Worm (Caenorhabditis elegans) whole organism, young adult: ENCODE data around the gene ZK1037.6.
A peak's percentile ranks its signal among the peaks of the same experiment; 100 is the strongest.

Experiments
- B0019.2 ChIP-seq: fragments of 200-800 bp; sonication (Bioruptor generic); conservative IDR thresholded peaks from 2 replicates; pipeline ENCODE4 v1.3.6; 2022; ENCODE audit warnings: missing genetic modification reagents, missing genetic modification characterization, missing compliant biosample characterization
- C17E4.6 ChIP-seq: fragments of 200-800 bp; sonication (Bioruptor generic); IDR thresholded peaks from 2 replicates; pipeline ENCODE4 v1.3.6; 2022; ENCODE audit warnings: missing genetic modification reagents, missing genetic modification characterization, missing compliant biosample characterization
- F23B12.7 ChIP-seq: sonication (generic microtip); optimal IDR thresholded peaks from 2 replicates; lab custom pipeline; 2017; ENCODE audit warnings: missing genetic modification characterization, mild to moderate bottlenecking, missing compliant biosample characterization, antibody characterized with exemption, moderate library complexity; ENCODE audit not compliant: insufficient read depth
- F57C9.4 ChIP-seq: sonication (generic microtip); optimal IDR thresholded peaks from 2 replicates; lab custom pipeline; 2017; ENCODE audit warnings: mild to moderate bottlenecking, missing genetic modification characterization, missing compliant biosample characterization
- K11D2.4 ChIP-seq: fragments of 200-800 bp; sonication (Bioruptor generic); IDR thresholded peaks from 2 replicates; pipeline ENCODE4 v1.3.6; 2022; ENCODE audit warnings: missing genetic modification reagents, missing genetic modification characterization, missing compliant biosample characterization
- K12H6.12 ChIP-seq: fragments of 200-800 bp; sonication (Bioruptor generic); optimal IDR thresholded peaks from 2 replicates; lab custom pipeline; 2018; ENCODE audit warnings: mild to moderate bottlenecking, missing genetic modification characterization, missing compliant biosample characterization
- T26A5.8 ChIP-seq: sonication (generic microtip); optimal IDR thresholded peaks from 2 replicates; lab custom pipeline; 2016; ENCODE audit warnings: missing genetic modification characterization, missing compliant biosample characterization
- Y56A3A.18 ChIP-seq: fragments of 200-800 bp; sonication (Bioruptor generic); IDR thresholded peaks from 2 replicates; pipeline ENCODE4 v1.3.6; 2022; ENCODE audit warnings: missing genetic modification reagents, missing genetic modification characterization, missing compliant biosample characterization
- Y67H2A.10 ChIP-seq: fragments of 200-800 bp; sonication (Bioruptor generic); conservative IDR thresholded peaks from 2 replicates; pipeline ENCODE4 v1.3.6; 2022; ENCODE audit warnings: missing genetic modification reagents, missing genetic modification characterization, missing compliant biosample characterization
- Y95B8A.8 ChIP-seq: fragments of 200-800 bp; sonication (Bioruptor generic); IDR thresholded peaks from 2 replicates; pipeline ENCODE4 v1.3.6; 2022; ENCODE audit warnings: missing genetic modification reagents, missing genetic modification characterization, missing compliant biosample characterization
- ama-1 ChIP-seq, 3 experiments: fragments of 150-350 bp in 1 of 3; sonication (generic microtip) in 2 of 3; optimal IDR thresholded peaks; 2 replicates each; lab custom pipeline; 2014 to 2018; ENCODE audit warnings: missing biosample characterization in 2 of 3, missing genetic modification characterization in 2 of 3, missing genetic modification reagents in 2 of 3
- atf-7 ChIP-seq: sonication (generic microtip); optimal IDR thresholded peaks from 2 replicates; lab custom pipeline; 2017; ENCODE audit warnings: mild to moderate bottlenecking, missing genetic modification characterization, missing compliant biosample characterization
- attf-3 ChIP-seq: fragments of 200-800 bp; sonication (Bioruptor generic); conservative IDR thresholded peaks from 2 replicates; pipeline ENCODE4 v1.3.6; 2022; ENCODE audit warnings: missing genetic modification reagents, missing genetic modification characterization, missing compliant biosample characterization
- bed-1 ChIP-seq: fragments of 200-800 bp; sonication (Bioruptor generic); IDR thresholded peaks from 2 replicates; pipeline ENCODE4 v1.3.6; 2022; ENCODE audit warnings: missing genetic modification reagents, missing genetic modification characterization, missing compliant biosample characterization
- ccch-3 ChIP-seq: fragments of 200-800 bp; sonication (Bioruptor generic); optimal IDR thresholded peaks from 2 replicates; lab custom pipeline; 2018; ENCODE audit warnings: mild to moderate bottlenecking, missing genetic modification characterization, missing compliant biosample characterization
- ceh-100 ChIP-seq: fragments of 200-800 bp; sonication (Bioruptor generic); IDR thresholded peaks from 2 replicates; pipeline ENCODE4 v1.3.6; 2022; ENCODE audit warnings: missing genetic modification reagents, missing genetic modification characterization, missing compliant biosample characterization
- ceh-91 ChIP-seq: fragments of 200-800 bp; sonication (Bioruptor generic); IDR thresholded peaks from 2 replicates; pipeline ENCODE4 v1.3.6; 2022; ENCODE audit warnings: missing genetic modification reagents, missing genetic modification characterization, missing compliant biosample characterization
- chd-7 ChIP-seq: sonication (generic microtip); optimal IDR thresholded peaks from 2 replicates; lab custom pipeline; 2016; ENCODE audit warnings: mild to moderate bottlenecking, missing genetic modification characterization, moderate library complexity, missing compliant biosample characterization
- die-1 ChIP-seq: sonication (generic microtip); optimal IDR thresholded peaks from 2 replicates; lab custom pipeline; 2016; ENCODE audit warnings: missing genotype, mild to moderate bottlenecking, missing genetic modification characterization, missing compliant biosample characterization
- dpff-1 ChIP-seq: sonication (generic microtip); optimal IDR thresholded peaks from 2 replicates; lab custom pipeline; 2017; ENCODE audit warnings: mild to moderate bottlenecking, missing genetic modification characterization, missing compliant biosample characterization
- efl-1 ChIP-seq: fragments of 150-350 bp; optimal IDR thresholded peaks from 2 replicates; lab custom pipeline; 2014; ENCODE audit warnings: missing biosample characterization, missing genetic modification reagents, missing genetic modification characterization
- egrh-3 ChIP-seq: fragments of 200-800 bp; sonication (Bioruptor generic); IDR thresholded peaks from 2 replicates; pipeline ENCODE4 v1.3.6; 2022; ENCODE audit warnings: missing genetic modification reagents, missing genetic modification characterization, missing compliant biosample characterization
- ekl-4 ChIP-seq: fragments of 200-800 bp; sonication (Bioruptor generic); IDR thresholded peaks from 2 replicates; pipeline ENCODE4 v1.3.6; 2022; ENCODE audit warnings: missing genetic modification reagents, missing genetic modification characterization, missing compliant biosample characterization
- ets-4 ChIP-seq: fragments of 200-800 bp; sonication (Bioruptor generic); optimal IDR thresholded peaks from 2 replicates; lab custom pipeline; 2018; ENCODE audit warnings: mild to moderate bottlenecking, missing genetic modification characterization, missing compliant biosample characterization
- hlh-12 ChIP-seq: sonication (generic microtip); optimal IDR thresholded peaks from 2 replicates; lab custom pipeline; 2016; ENCODE audit warnings: missing genetic modification characterization, missing compliant biosample characterization
- hrde-1 ChIP-seq: sonication (generic microtip); optimal IDR thresholded peaks from 2 replicates; lab custom pipeline; 2016; ENCODE audit warnings: missing genetic modification characterization, mild to moderate bottlenecking, missing compliant biosample characterization, moderate library complexity, missing genotype, missing genetic modification reagents, borderline replicate concordance
- lag-1 ChIP-seq: fragments of 200-800 bp; sonication (Bioruptor generic); IDR thresholded peaks from 2 replicates; pipeline ENCODE4 v1.3.6; 2022; ENCODE audit warnings: missing genetic modification reagents, missing genetic modification characterization, missing compliant biosample characterization
- let-526 ChIP-seq: fragments of 200-800 bp; sonication (Bioruptor generic); IDR thresholded peaks from 2 replicates; pipeline ENCODE4 v1.3.6; 2022; ENCODE audit warnings: missing genetic modification reagents, missing genetic modification characterization, missing compliant biosample characterization
- let-607 ChIP-seq, 2 experiments: fragments of 200-800 bp in 1 of 2; sonication (Bioruptor generic) in 1 of 2; sonication (generic microtip) in 1 of 2; optimal IDR thresholded peaks; 2 replicates each; lab custom pipeline; 2016 to 2018; ENCODE audit warnings: mild to moderate bottlenecking in 2 of 2, missing compliant biosample characterization in 2 of 2, missing genetic modification characterization in 2 of 2, moderate library complexity in 2 of 2, missing genotype in 1 of 2
- lir-1 ChIP-seq: fragments of 200-800 bp; sonication (Bioruptor generic); conservative IDR thresholded peaks from 2 replicates; pipeline ENCODE4 v1.3.6; 2022; ENCODE audit warnings: missing genetic modification reagents, missing genetic modification characterization, missing compliant biosample characterization
- nfya-1 ChIP-seq: sonication (generic microtip); optimal IDR thresholded peaks from 2 replicates; lab custom pipeline; 2017; ENCODE audit warnings: antibody characterized with exemption, missing compliant biosample characterization, missing genetic modification characterization, borderline replicate concordance; ENCODE audit not compliant: insufficient read depth
- nfya-2 ChIP-seq: fragments of 200-800 bp; sonication (Bioruptor generic); IDR thresholded peaks from 2 replicates; pipeline ENCODE4 v1.3.6; 2022; ENCODE audit warnings: missing genetic modification reagents, missing genetic modification characterization, missing compliant biosample characterization
- nhr-179 ChIP-seq: sonication (generic microtip); optimal IDR thresholded peaks from 2 replicates; lab custom pipeline; 2016; ENCODE audit warnings: mild to moderate bottlenecking, missing genetic modification characterization, missing compliant biosample characterization
- nhr-90 ChIP-seq: sonication (generic microtip); optimal IDR thresholded peaks from 2 replicates; lab custom pipeline; 2016; ENCODE audit warnings: missing genotype, mild to moderate bottlenecking, missing genetic modification characterization, missing compliant biosample characterization
- pha-4 ChIP-seq: fragments of 150-350 bp; sonication (generic microtip); optimal IDR thresholded peaks from 2 replicates; lab custom pipeline; 2014; ENCODE audit warnings: missing biosample characterization, missing genetic modification reagents, missing genetic modification characterization
- rcor-1 ChIP-seq: fragments of 200-800 bp; sonication (Bioruptor generic); IDR thresholded peaks from 2 replicates; pipeline ENCODE4 v1.3.6; 2022; ENCODE audit warnings: missing genetic modification reagents, missing genetic modification characterization, missing compliant biosample characterization
- repo-1 ChIP-seq: sonication (generic microtip); optimal IDR thresholded peaks from 2 replicates; lab custom pipeline; 2017; ENCODE audit warnings: mild to moderate bottlenecking, missing genetic modification characterization, missing compliant biosample characterization
- sea-2 ChIP-seq: fragments of 200-800 bp; sonication (Bioruptor generic); IDR thresholded peaks from 2 replicates; pipeline ENCODE4 v1.3.6; 2022; ENCODE audit warnings: missing genetic modification characterization, missing compliant biosample characterization
- snpc-3.4 ChIP-seq: sonication (generic microtip); optimal IDR thresholded peaks from 2 replicates; lab custom pipeline; 2017; ENCODE audit warnings: missing genetic modification characterization, mild to moderate bottlenecking, missing compliant biosample characterization, antibody characterized with exemption, moderate library complexity, missing genotype, missing genetic modification reagents
- tbp1 ChIP-seq: fragments of 200-800 bp; sonication (Bioruptor generic); optimal IDR thresholded peaks from 2 replicates; lab custom pipeline; 2018; ENCODE audit warnings: mild to moderate bottlenecking, missing genetic modification characterization, missing compliant biosample characterization
- tlf-1 ChIP-seq: fragments of 200-800 bp; sonication (Bioruptor generic); optimal IDR thresholded peaks from 2 replicates; lab custom pipeline; 2018; ENCODE audit warnings: mild to moderate bottlenecking, missing genetic modification characterization, missing compliant biosample characterization
- unc-62 ChIP-seq: fragments of 150-350 bp; optimal IDR thresholded peaks from 2 replicates; lab custom pipeline; 2014; ENCODE audit warnings: missing biosample characterization, missing genetic modification reagents, missing genetic modification characterization
- xnd-1 ChIP-seq: sonication (generic microtip); optimal IDR thresholded peaks from 2 replicates; lab custom pipeline; 2016; ENCODE audit warnings: missing genotype, missing genetic modification reagents, missing genetic modification characterization, missing compliant biosample characterization
- zim-3 ChIP-seq: sonication (generic microtip); optimal IDR thresholded peaks from 2 replicates; lab custom pipeline; 2017; ENCODE audit warnings: mild to moderate bottlenecking, missing genetic modification characterization, moderate library complexity, missing compliant biosample characterization
- ztf-18 ChIP-seq: sonication (generic microtip); optimal IDR thresholded peaks from 2 replicates; lab custom pipeline; 2016; ENCODE audit warnings: missing genotype, mild to moderate bottlenecking, missing genetic modification characterization, missing compliant biosample characterization
- ztf-3 ChIP-seq: fragments of 200-800 bp; sonication (Bioruptor generic); optimal IDR thresholded peaks from 2 replicates; lab custom pipeline; 2018; ENCODE audit warnings: mild to moderate bottlenecking, missing genetic modification characterization, missing compliant biosample characterization

The ZK1037.6 gene

ce11 chrV:15305502-15305901, 22.1 kb downstream of the ZK1037.6 start, which contains the start of gene T26H8.5:
TSS of gene T26H8.5 (minus strand) at chrV:15305602.
- TF ChIP-seq zim-3 (tag; lab: Kevin White, UChicago) = no peak
- TF ChIP-seq ccch-3 (GFP tag; lab: Kevin White, UChicago) = no peak
- no peak for TF ChIP-seq atf-7 (tag; lab: Kevin White, UChicago)
- no peak for TF ChIP-seq let-607 (tag; optimal IDR thresholded peaks at IDR 0.05; lab: Kevin White, UChicago)
- TF ChIP-seq K11D2.4 (GFP tag; lab: Robert Waterston, UW) = no peak
- TF ChIP-seq Y67H2A.10 (GFP tag; lab: Robert Waterston, UW) = no peak
- TF ChIP-seq unc-62 (GFP tag; lab: Kevin White, UChicago) = no peak
- TF ChIP-seq xnd-1 (tag; lab: Kevin White, UChicago) = no peak
- TF ChIP-seq ceh-100 (GFP tag; lab: Robert Waterston, UW) = no peak
- no peak for TF ChIP-seq lag-1 (GFP tag; lab: Robert Waterston, UW)
- TF ChIP-seq Y95B8A.8 (GFP tag; lab: Robert Waterston, UW) = no peak
- TF ChIP-seq Y56A3A.18 = no peak
- no peak for TF ChIP-seq F23B12.7 (tag; lab: Kevin White, UChicago)
- TF ChIP-seq repo-1 (tag; lab: Kevin White, UChicago) = no peak
- TF ChIP-seq efl-1 (GFP tag; lab: Kevin White, UChicago) = no peak
- no peak for TF ChIP-seq tbp1 (GFP tag; lab: Kevin White, UChicago)

ce11 chrV:15303625-15304024, 24.0 kb downstream of the ZK1037.6 start, which contains the start of gene srx-48:
TSS of gene srx-48 (minus strand) at chrV:15303725.
- no peak for TF ChIP-seq sea-2 (GFP tag; lab: Robert Waterston, UW)
- no peak for TF ChIP-seq dpff-1
- TF ChIP-seq C17E4.6 (GFP tag; lab: Robert Waterston, UW) = no peak
- no peak for TF ChIP-seq nhr-179 (tag; lab: Kevin White, UChicago)
- TF ChIP-seq lir-1 (GFP tag; lab: Robert Waterston, UW) = no peak
- no peak for TF ChIP-seq B0019.2 (GFP tag; lab: Robert Waterston, UW)
- no peak for TF ChIP-seq nfya-1
- no peak for TF ChIP-seq bed-1 (GFP tag; lab: Robert Waterston, UW)
- TF ChIP-seq chd-7 (tag; lab: Kevin White, UChicago) = no peak
- TF ChIP-seq repo-1 (tag; lab: Kevin White, UChicago) = no peak
- TF ChIP-seq hrde-1 (tag; lab: Kevin White, UChicago) = no peak
- no peak for TF ChIP-seq ceh-91 (GFP tag; lab: Robert Waterston, UW)
- TF ChIP-seq let-526 (GFP tag; lab: Robert Waterston, UW) = no peak
- no peak for TF ChIP-seq pha-4 (tag; lab: Kevin White, UChicago)
- no peak for TF ChIP-seq snpc-3.4
- no peak for TF ChIP-seq F57C9.4 (tag; lab: Kevin White, UChicago)
- no peak for TF ChIP-seq egrh-3
- TF ChIP-seq, all 124 proteins: peak for 0

- TF ChIP-seq die-1 (tag; lab: Kevin White, UChicago) = no peak
- no peak for TF ChIP-seq ama-1 (optimal IDR thresholded peaks at IDR 0.05; lab: Kevin White, UChicago)
- TF ChIP-seq ama-1 (GFP tag; optimal IDR thresholded peaks at IDR 0.05; lab: Kevin White, UChicago) = no peak
- no peak for TF ChIP-seq nhr-90 (tag; lab: Kevin White, UChicago)
- no peak for TF ChIP-seq tlf-1 (GFP tag; lab: Kevin White, UChicago)
- TF ChIP-seq K12H6.12 (tag; lab: Kevin White, UChicago) = no peak
- no peak for TF ChIP-seq nfya-1
- no peak for TF ChIP-seq B0019.2 (GFP tag; lab: Robert Waterston, UW)
- TF ChIP-seq T26A5.8 (tag; lab: Kevin White, UChicago) = no peak
- no peak for TF ChIP-seq ztf-3 (GFP tag; lab: Kevin White, UChicago)
- no peak for TF ChIP-seq ekl-4
- peak; percentile 83 for TF ChIP-seq ets-4 (GFP tag; lab: Kevin White, UChicago)
- TF ChIP-seq nfya-2 (GFP tag; lab: Robert Waterston, UW) = no peak
- no peak for TF ChIP-seq egrh-3
- TF ChIP-seq rcor-1 (GFP tag; lab: Robert Waterston, UW) = no peak
- no peak for TF ChIP-seq attf-3 (GFP tag; lab: Robert Waterston, UW)
- no peak for TF ChIP-seq zim-3 (tag; lab: Kevin White, UChicago)
- no peak for TF ChIP-seq ztf-18 (tag; lab: Kevin White, UChicago)
- peak; percentile 23 for TF ChIP-seq pha-4 (tag; lab: Kevin White, UChicago)
- TF ChIP-seq hlh-12 (tag; lab: Kevin White, UChicago) = no peak
Observed at ce11 chrV:15298597-15298996, 29.0 kb downstream of the ZK1037.6 start, which contains the start of gene cpr-3. TSS of gene cpr-3 (minus strand) at chrV:15298700.
